Worm (Caenorhabditis elegans) whole organism, young adult: ENCODE data around the gene trd-1.

ENCODE experiments used
- B0019.2 ChIP-seq: fragments of 200-800 bp; sonication (Bioruptor generic); conservative IDR thresholded peaks from 2 replicates; pipeline ENCODE4 v1.3.6; 2022; ENCODE audit warnings: missing genetic modification reagents, missing genetic modification characterization, missing compliant biosample characterization
- B0035.1 ChIP-seq: sonication (generic microtip); optimal IDR thresholded peaks from 2 replicates; lab custom pipeline; 2016; ENCODE audit warnings: missing genetic modification characterization, mild to moderate bottlenecking, missing compliant biosample characterization, missing genotype, missing genetic modification reagents
- B0336.3 ChIP-seq: fragments of 200-800 bp; sonication (Bioruptor generic); IDR thresholded peaks from 2 replicates; pipeline ENCODE4 v1.3.6; 2022; ENCODE audit warnings: missing genetic modification characterization, missing compliant biosample characterization
- F33H1.4 ChIP-seq: fragments of 200-800 bp; sonication (Bioruptor generic); IDR thresholded peaks from 2 replicates; pipeline ENCODE4 v1.3.6; 2022; ENCODE audit warnings: missing genetic modification reagents, missing genetic modification characterization, missing compliant biosample characterization
- F52B5.7 ChIP-seq: sonication (generic microtip); optimal IDR thresholded peaks from 2 replicates; lab custom pipeline; 2016; ENCODE audit warnings: mild to moderate bottlenecking, missing genetic modification characterization, missing compliant biosample characterization
- F55B11.4 ChIP-seq: sonication (generic microtip); optimal IDR thresholded peaks from 2 replicates; lab custom pipeline; 2016; ENCODE audit warnings: missing compliant biosample characterization, missing genetic modification characterization, borderline replicate concordance; ENCODE audit not compliant: insufficient read depth
- K12H6.12 ChIP-seq: fragments of 200-800 bp; sonication (Bioruptor generic); optimal IDR thresholded peaks from 2 replicates; lab custom pipeline; 2018; ENCODE audit warnings: mild to moderate bottlenecking, missing genetic modification characterization, missing compliant biosample characterization
- T07F8.4 ChIP-seq: sonication (generic microtip); optimal IDR thresholded peaks from 2 replicates; lab custom pipeline; 2016; ENCODE audit warnings: mild to moderate bottlenecking, missing genetic modification characterization, moderate library complexity, missing compliant biosample characterization
- T26A5.8 ChIP-seq: sonication (generic microtip); optimal IDR thresholded peaks from 2 replicates; lab custom pipeline; 2016; ENCODE audit warnings: missing genetic modification characterization, missing compliant biosample characterization
- Y53G8AR.9 ChIP-seq: fragments of 200-800 bp; sonication (Bioruptor generic); conservative IDR thresholded peaks from 2 replicates; pipeline ENCODE4 v1.3.6; 2022; ENCODE audit warnings: missing genetic modification reagents, missing genetic modification characterization, missing compliant biosample characterization
- Y79H2A.3 ChIP-seq: fragments of 200-800 bp; sonication (Bioruptor generic); conservative IDR thresholded peaks from 2 replicates; pipeline ENCODE4 v1.3.6; 2022; ENCODE audit warnings: missing genetic modification reagents, missing genetic modification characterization, missing compliant biosample characterization
- ZK185.1 ChIP-seq: sonication (generic microtip); optimal IDR thresholded peaks from 2 replicates; lab custom pipeline; 2016; ENCODE audit warnings: mild to moderate bottlenecking, missing genetic modification characterization, missing compliant biosample characterization; ENCODE audit not compliant: poor library complexity, severe bottlenecking
- aptf-3 ChIP-seq: fragments of 200-800 bp; sonication (Bioruptor generic); IDR thresholded peaks from 2 replicates; pipeline ENCODE4 v1.3.6; 2022; ENCODE audit warnings: missing genetic modification characterization, missing compliant biosample characterization
- athp-1 ChIP-seq: sonication (generic microtip); optimal IDR thresholded peaks from 2 replicates; lab custom pipeline; 2017; ENCODE audit warnings: mild to moderate bottlenecking, missing genetic modification characterization, missing compliant biosample characterization
- attf-5 ChIP-seq: fragments of 200-800 bp; sonication (Bioruptor generic); optimal IDR thresholded peaks from 2 replicates; lab custom pipeline; 2018; ENCODE audit warnings: mild to moderate bottlenecking, missing genetic modification characterization, missing compliant biosample characterization
- attf-6 ChIP-seq: fragments of 200-800 bp; sonication (Bioruptor generic); IDR thresholded peaks from 2 replicates; pipeline ENCODE4 v1.3.6; 2022; ENCODE audit warnings: missing genetic modification reagents, missing genetic modification characterization, missing compliant biosample characterization
- bed-2 ChIP-seq: fragments of 200-800 bp; sonication (Bioruptor generic); IDR thresholded peaks from 2 replicates; pipeline ENCODE4 v1.3.6; 2022; ENCODE audit warnings: missing genetic modification reagents, missing genetic modification characterization, missing compliant biosample characterization
- cebp-2 ChIP-seq: fragments of 200-800 bp; sonication (Bioruptor generic); IDR thresholded peaks from 2 replicates; pipeline ENCODE4 v1.3.6; 2022; ENCODE audit warnings: missing genetic modification characterization, missing compliant biosample characterization
- ceh-27 ChIP-seq: fragments of 200-800 bp; sonication (Bioruptor generic); optimal IDR thresholded peaks from 2 replicates; lab custom pipeline; 2018; ENCODE audit warnings: mild to moderate bottlenecking, missing genetic modification characterization, moderate library complexity, missing compliant biosample characterization
- ceh-79 ChIP-seq: sonication (generic microtip); optimal IDR thresholded peaks from 2 replicates; lab custom pipeline; 2017; ENCODE audit warnings: mild to moderate bottlenecking, missing genetic modification characterization, missing compliant biosample characterization
- ceh-91 ChIP-seq: fragments of 200-800 bp; sonication (Bioruptor generic); IDR thresholded peaks from 2 replicates; pipeline ENCODE4 v1.3.6; 2022; ENCODE audit warnings: missing genetic modification reagents, missing genetic modification characterization, missing compliant biosample characterization
- egl-18 ChIP-seq: fragments of 200-800 bp; sonication (Bioruptor generic); IDR thresholded peaks from 2 replicates; pipeline ENCODE4 v1.3.6; 2022; ENCODE audit warnings: missing genetic modification reagents, missing genetic modification characterization, missing compliant biosample characterization
- egrh-3 ChIP-seq: fragments of 200-800 bp; sonication (Bioruptor generic); IDR thresholded peaks from 2 replicates; pipeline ENCODE4 v1.3.6; 2022; ENCODE audit warnings: missing genetic modification reagents, missing genetic modification characterization, missing compliant biosample characterization
- fkh-3 ChIP-seq: sonication (generic microtip); optimal IDR thresholded peaks from 2 replicates; lab custom pipeline; 2016; ENCODE audit warnings: mild to moderate bottlenecking, missing genetic modification characterization, missing compliant biosample characterization
- hlh-26 ChIP-seq: fragments of 200-800 bp; sonication (Bioruptor generic); conservative IDR thresholded peaks from 2 replicates; pipeline ENCODE4 v1.3.6; 2022; ENCODE audit warnings: missing genetic modification reagents, missing genetic modification characterization, missing compliant biosample characterization
- lin-26 ChIP-seq: fragments of 200-800 bp; sonication (Bioruptor generic); IDR thresholded peaks from 2 replicates; pipeline ENCODE4 v1.3.6; 2022; ENCODE audit warnings: missing genetic modification reagents, missing genetic modification characterization, missing compliant biosample characterization
- lir-1 ChIP-seq: fragments of 200-800 bp; sonication (Bioruptor generic); conservative IDR thresholded peaks from 2 replicates; pipeline ENCODE4 v1.3.6; 2022; ENCODE audit warnings: missing genetic modification reagents, missing genetic modification characterization, missing compliant biosample characterization
- lsl-1 ChIP-seq: fragments of 200-800 bp; sonication (Bioruptor generic); optimal IDR thresholded peaks from 2 replicates; lab custom pipeline; 2018; ENCODE audit warnings: mild to moderate bottlenecking, missing genetic modification characterization, moderate library complexity, missing compliant biosample characterization
- madf-8 ChIP-seq: fragments of 200-800 bp; sonication (Bioruptor generic); conservative IDR thresholded peaks from 2 replicates; pipeline ENCODE4 v1.3.6; 2022; ENCODE audit warnings: missing genetic modification reagents, missing genetic modification characterization, missing compliant biosample characterization
- mel-28 ChIP-seq: sonication (generic microtip); optimal IDR thresholded peaks from 2 replicates; lab custom pipeline; 2016; ENCODE audit warnings: borderline replicate concordance, mild to moderate bottlenecking, missing genetic modification characterization, missing compliant biosample characterization
- nfyb-1 ChIP-seq: fragments of 200-800 bp; sonication (Bioruptor generic); IDR thresholded peaks from 2 replicates; pipeline ENCODE4 v1.3.6; 2022; ENCODE audit warnings: missing genetic modification reagents, missing genetic modification characterization, missing compliant biosample characterization
- nhr-179 ChIP-seq: sonication (generic microtip); optimal IDR thresholded peaks from 2 replicates; lab custom pipeline; 2016; ENCODE audit warnings: mild to moderate bottlenecking, missing genetic modification characterization, missing compliant biosample characterization
- nhr-27 ChIP-seq: fragments of 200-800 bp; sonication (Bioruptor generic); optimal IDR thresholded peaks from 2 replicates; lab custom pipeline; 2018; ENCODE audit warnings: mild to moderate bottlenecking, missing genetic modification characterization, moderate library complexity, missing compliant biosample characterization
- pbrm-1 ChIP-seq: fragments of 200-800 bp; sonication (Bioruptor generic); IDR thresholded peaks from 2 replicates; pipeline ENCODE4 v1.3.6; 2022; ENCODE audit warnings: missing genetic modification reagents, missing genetic modification characterization, missing compliant biosample characterization
- rcor-1 ChIP-seq: fragments of 200-800 bp; sonication (Bioruptor generic); IDR thresholded peaks from 2 replicates; pipeline ENCODE4 v1.3.6; 2022; ENCODE audit warnings: missing genetic modification reagents, missing genetic modification characterization, missing compliant biosample characterization
- rec-8 ChIP-seq, 2 experiments: sonication (generic microtip); optimal IDR thresholded peaks; 2 replicates each; lab custom pipeline; 2016; ENCODE audit warnings: mild to moderate bottlenecking in 2 of 2, missing genetic modification characterization in 2 of 2, missing genetic modification reagents in 2 of 2, missing genotype in 2 of 2, missing biosample characterization in 1 of 2, missing compliant biosample characterization in 1 of 2, moderate library complexity in 1 of 2
- repo-1 ChIP-seq: sonication (generic microtip); optimal IDR thresholded peaks from 2 replicates; lab custom pipeline; 2017; ENCODE audit warnings: mild to moderate bottlenecking, missing genetic modification characterization, missing compliant biosample characterization
- sdz-38 ChIP-seq: sonication (generic microtip); optimal IDR thresholded peaks from 2 replicates; lab custom pipeline; 2016; ENCODE audit warnings: missing genotype, missing genetic modification characterization, missing compliant biosample characterization
- sea-2 ChIP-seq: fragments of 200-800 bp; sonication (Bioruptor generic); IDR thresholded peaks from 2 replicates; pipeline ENCODE4 v1.3.6; 2022; ENCODE audit warnings: missing genetic modification characterization, missing compliant biosample characterization
- sptf-2 ChIP-seq: fragments of 200-800 bp; sonication (Bioruptor generic); optimal IDR thresholded peaks from 2 replicates; lab custom pipeline; 2018; ENCODE audit warnings: mild to moderate bottlenecking, missing genetic modification characterization, missing compliant biosample characterization
- tbp1 ChIP-seq: fragments of 200-800 bp; sonication (Bioruptor generic); optimal IDR thresholded peaks from 2 replicates; lab custom pipeline; 2018; ENCODE audit warnings: mild to moderate bottlenecking, missing genetic modification characterization, missing compliant biosample characterization
- tbx-9 ChIP-seq: sonication (generic microtip); optimal IDR thresholded peaks from 2 replicates; lab custom pipeline; 2016; ENCODE audit warnings: borderline replicate concordance, missing genetic modification characterization, inconsistent platforms, missing compliant biosample characterization
- tlf-1 ChIP-seq: fragments of 200-800 bp; sonication (Bioruptor generic); optimal IDR thresholded peaks from 2 replicates; lab custom pipeline; 2018; ENCODE audit warnings: mild to moderate bottlenecking, missing genetic modification characterization, missing compliant biosample characterization
- unc-62 ChIP-seq: fragments of 150-350 bp; optimal IDR thresholded peaks from 2 replicates; lab custom pipeline; 2014; ENCODE audit warnings: missing biosample characterization, missing genetic modification reagents, missing genetic modification characterization
- xnd-1 ChIP-seq: sonication (generic microtip); optimal IDR thresholded peaks from 2 replicates; lab custom pipeline; 2016; ENCODE audit warnings: missing genotype, missing genetic modification reagents, missing genetic modification characterization, missing compliant biosample characterization
- zim-3 ChIP-seq: sonication (generic microtip); optimal IDR thresholded peaks from 2 replicates; lab custom pipeline; 2017; ENCODE audit warnings: mild to moderate bottlenecking, missing genetic modification characterization, moderate library complexity, missing compliant biosample characterization
- ztf-18 ChIP-seq: sonication (generic microtip); optimal IDR thresholded peaks from 2 replicates; lab custom pipeline; 2016; ENCODE audit warnings: missing genotype, mild to moderate bottlenecking, missing genetic modification characterization, missing compliant biosample characterization
- ztf-26 ChIP-seq: sonication (generic microtip); optimal IDR thresholded peaks from 2 replicates; lab custom pipeline; 2017; ENCODE audit warnings: missing genetic modification characterization, missing compliant biosample characterization

Gene trd-1

DNA sequence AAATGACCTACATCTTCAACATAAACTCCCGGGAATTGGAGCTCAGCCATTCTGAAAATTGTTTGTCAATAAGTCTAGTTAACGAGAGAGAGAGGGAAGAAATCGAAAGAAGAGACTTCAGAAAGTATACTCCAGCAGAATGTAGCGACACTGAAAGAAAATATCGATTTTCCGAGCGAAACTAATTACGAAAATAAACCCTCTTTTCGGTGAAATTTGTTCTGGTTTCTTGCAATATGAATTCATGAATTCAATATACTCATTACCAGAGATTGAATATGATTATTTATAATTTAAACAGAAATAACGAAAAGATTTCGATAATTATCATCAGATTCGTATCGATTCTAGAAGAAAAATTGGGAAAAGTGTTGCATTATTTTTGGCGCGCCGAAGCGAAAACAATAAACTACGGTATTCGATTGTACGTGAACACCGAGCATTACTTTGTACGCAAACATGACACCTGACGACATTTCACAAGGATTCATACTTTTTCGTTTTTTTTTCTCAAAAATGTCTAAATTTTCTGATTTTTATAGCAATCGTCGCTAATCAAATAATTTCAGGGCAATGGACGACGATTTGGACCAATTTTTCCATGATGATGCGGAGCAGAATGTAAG is 4.4 kb upstream of the trd-1 start, which contains the start of the genes hmg-4 and T20B12.3 (continued):
- peak; percentile 44 for TF ChIP-seq ztf-18 (tag; lab: Kevin White, UChicago)
- TF ChIP-seq lir-1 (GFP tag; lab: Robert Waterston, UW), result no peak
- no peak for TF ChIP-seq sdz-38 (tag; lab: Kevin White, UChicago)
- TF ChIP-seq madf-8 (GFP tag; lab: Robert Waterston, UW), result peak; percentile 44; the same call in 1 of the 2 replicates
- TF ChIP-seq egl-18 (GFP tag; lab: Robert Waterston, UW), result no peak
- TF ChIP-seq nfyb-1, result 0 out of 2 replicates have a peak, but pooled peaks have one; percentile 27
- TF ChIP-seq fkh-3 (tag; lab: Kevin White, UChicago), result no peak
- TF ChIP-seq F55B11.4 (tag; lab: Kevin White, UChicago), result no peak
- TF ChIP-seq mel-28 (tag; lab: Kevin White, UChicago), result no peak
- TF ChIP-seq T07F8.4 (tag; lab: Kevin White, UChicago), result no peak
- no peak for TF ChIP-seq pbrm-1 (GFP tag; lab: Robert Waterston, UW)
- no peak for TF ChIP-seq F52B5.7
- peak; percentile 75 for TF ChIP-seq tbp1
- peak; percentile 71 for TF ChIP-seq ceh-91 (GFP tag; lab: Robert Waterston, UW)
- TF ChIP-seq aptf-3, result no peak
- TF ChIP-seq lsl-1 (GFP tag; lab: Kevin White, UChicago), result peak; percentile 89
- no peak for TF ChIP-seq egrh-3 (GFP tag; lab: Robert Waterston, UW)
- no peak for TF ChIP-seq ceh-27 (GFP tag; lab: Kevin White, UChicago)
- no peak for TF ChIP-seq unc-62 (GFP tag; lab: Kevin White, UChicago)
- TF ChIP-seq lin-26 (GFP tag; lab: Robert Waterston, UW), result no peak
- no peak for TF ChIP-seq bed-2
- no peak for TF ChIP-seq sptf-2 (GFP tag; lab: Kevin White, UChicago)
- peak; percentile 50 for TF ChIP-seq xnd-1 (tag; lab: Kevin White, UChicago)
- TF ChIP-seq tlf-1 (GFP tag; lab: Kevin White, UChicago), result peak; percentile 7
- TF ChIP-seq T26A5.8 (tag; lab: Kevin White, UChicago), result no peak
- no peak for TF ChIP-seq zim-3 (tag; lab: Kevin White, UChicago)
- no peak for TF ChIP-seq B0336.3
- TF ChIP-seq K12H6.12 (tag; lab: Kevin White, UChicago), result peak; percentile 4
- no peak for TF ChIP-seq repo-1 (tag; lab: Kevin White, UChicago)
- TF ChIP-seq ztf-26 (tag; lab: Kevin White, UChicago), result no peak
- 0 out of 2 replicates have a peak, but pooled peaks have one; percentile 36 for TF ChIP-seq B0019.2 (GFP tag; lab: Robert Waterston, UW)
- TF ChIP-seq athp-1 (tag; lab: Kevin White, UChicago), result no peak
- no peak for TF ChIP-seq ZK185.1 (tag; lab: Kevin White, UChicago)
- no peak for TF ChIP-seq tbx-9 (tag; lab: Kevin White, UChicago)
- TF ChIP-seq cebp-2 (GFP tag; lab: Robert Waterston, UW), result no peak
- TF ChIP-seq B0035.1, result no peak
- no peak for TF ChIP-seq hlh-26 (GFP tag; lab: Robert Waterston, UW)
- peak; percentile 8; the same call in 1 of the 2 replicates for TF ChIP-seq rcor-1
- no peak for TF ChIP-seq nhr-27 (tag; lab: Kevin White, UChicago)
- no peak for TF ChIP-seq Y79H2A.3 (GFP tag; lab: Robert Waterston, UW)
- TF ChIP-seq Y53G8AR.9, result no peak
- no peak for TF ChIP-seq nhr-179 (tag; lab: Kevin White, UChicago)
- TF ChIP-seq rec-8 (tag; optimal IDR thresholded peaks at IDR 0.05; lab: Kevin White, UChicago), result no peak
- TF ChIP-seq ceh-79, result no peak
- TF ChIP-seq attf-5 (GFP tag; lab: Kevin White, UChicago), result no peak
- TF ChIP-seq attf-6, result no peak
- TF ChIP-seq F33H1.4 (GFP tag; lab: Robert Waterston, UW), result peak; percentile 77
- no peak for TF ChIP-seq sea-2 (GFP tag; lab: Robert Waterston, UW)
